Fruit fly (Drosophila melanogaster): ENCODE measurements around the gene Rab1.

Gene Rab1

dm6 chr3R:21271208-21271607 is 2.3 kb upstream of the Rab1 start (continued):
- TF ChIP-seq Neu2 (GFP tag; optimal IDR thresholded peaks at IDR 0.05; ENCODE audit: borderline replicate concordance) (no peak), CG8924 (tag; optimal IDR thresholded peaks at IDR 0.05) (no peak), CG3281 (GFP tag; optimal IDR thresholded peaks at IDR 0.05) (peak; percentile 11), hth (optimal IDR thresholded peaks at IDR 0.05) (no peak), stc (GFP tag; IDR thresholded peaks at IDR 0.05) (no peak), ATbp (GFP tag; optimal IDR thresholded peaks at IDR 0.05) (peak; percentile 75), bigmax (GFP tag; optimal IDR thresholded peaks at IDR 0.05) (no peak), nom (GFP tag; optimal IDR thresholded peaks at IDR 0.05) (no peak), exex (tag; optimal IDR thresholded peaks at IDR 0.05) (peak; percentile 27), CG10147 (GFP tag; optimal IDR thresholded peaks at IDR 0.05) (no peak), sim (GFP tag; IDR thresholded peaks at IDR 0.05) (no peak), Side (GFP tag; optimal IDR thresholded peaks at IDR 0.05) (no peak), CG11247 (GFP tag; IDR thresholded peaks at IDR 0.05) (no peak), tna (GFP tag; IDR thresholded peaks at IDR 0.05; ENCODE audit: partially characterized antibody) (no peak), HLH3B (GFP tag; IDR thresholded peaks at IDR 0.05) (no peak), CG4328 (GFP tag; optimal IDR thresholded peaks at IDR 0.05) (no peak), salm (tag; optimal IDR thresholded peaks at IDR 0.05) (no peak), CG7372 (GFP tag; IDR thresholded peaks at IDR 0.05) (no peak), Hmr (GFP tag; optimal IDR thresholded peaks at IDR 0.05) (peak; percentile 32), CG6813 (GFP tag; optimal IDR thresholded peaks at IDR 0.05) (peak; percentile 66), CG16813 (GFP tag; IDR thresholded peaks at IDR 0.05; ENCODE audit: partially characterized antibody) (no peak), so (GFP tag; IDR thresholded peaks at IDR 0.05) (0 out of 3 replicates have a peak, but pooled peaks have one; percentile 17), BtbVII (GFP tag; optimal IDR thresholded peaks at IDR 0.05) (peak; percentile 19), Awh (GFP tag; IDR thresholded peaks at IDR 0.05) (no peak), CG1233 (GFP tag; optimal IDR thresholded peaks at IDR 0.05) (peak; percentile 35), CoRest (tag; optimal IDR thresholded peaks at IDR 0.05) (peak; percentile 10), crol (GFP tag; IDR thresholded peaks at IDR 0.05) (no peak), PHDP (tag; optimal IDR thresholded peaks at IDR 0.05) (peak; percentile 48), Ets97D (GFP tag; optimal IDR thresholded peaks at IDR 0.05) (no peak), Opbp (GFP tag; IDR thresholded peaks at IDR 0.05; ENCODE audit: partially characterized antibody) (no peak), CG15479 (GFP tag; optimal IDR thresholded peaks at IDR 0.05) (no peak), ap (GFP tag; IDR thresholded peaks at IDR 0.05) (no peak), unc-4 (GFP tag; IDR thresholded peaks at IDR 0.05; ENCODE audit: partially characterized antibody) (no peak), jigr1 (GFP tag; IDR thresholded peaks at IDR 0.05) (no peak), bbx (GFP tag; IDR thresholded peaks at IDR 0.05; ENCODE audit: partially characterized antibody) (no peak), Dref (GFP tag; IDR thresholded peaks at IDR 0.05) (no peak), gt (GFP tag; IDR thresholded peaks at IDR 0.05) (no peak), bsh (GFP tag; optimal IDR thresholded peaks at IDR 0.05) (peak in 1 of 2 experiments; percentile 39), Rfx (GFP tag; IDR thresholded peaks at IDR 0.05) (no peak), disco-r (GFP tag; optimal IDR thresholded peaks at IDR 0.05) (no peak), repo (GFP tag; optimal IDR thresholded peaks at IDR 0.05) (no peak), CG1647 (GFP tag; optimal IDR thresholded peaks at IDR 0.05) (no peak), Antp (GFP tag; optimal IDR thresholded peaks at IDR 0.05) (no peak), Lim3 (GFP tag; IDR thresholded peaks at IDR 0.05) (no peak), Jarid2 (GFP tag; optimal IDR thresholded peaks at IDR 0.05) (no peak), ranshi (GFP tag; IDR thresholded peaks at IDR 0.05) (0 out of 2 replicates have a peak, but pooled peaks have one; percentile 17), CG16863 (GFP tag; optimal IDR thresholded peaks at IDR 0.05) (no peak), Lpt (GFP tag; optimal IDR thresholded peaks at IDR 0.05) (no peak)

Data from whole organism, embryonic.